Fruit fly (Drosophila melanogaster): Measurements from ENCODE around the gene eIF4EHP.
A peak's percentile ranks its signal among the peaks of the same experiment; 100 is the strongest.

The eIF4EHP gene

dm6 chr3R:24099039-24100026 is 9.4 kb downstream of the eIF4EHP start (continued):
- TF ChIP-seq kah (GFP tag; optimal IDR thresholded peaks at IDR 0.05) (no peak), onecut (GFP tag; IDR thresholded peaks at IDR 0.05) (peak; percentile 46), PHDP (tag; optimal IDR thresholded peaks at IDR 0.05) (peak; percentile 79), B-H2 (GFP tag; optimal IDR thresholded peaks at IDR 0.05) (no peak), nom (GFP tag; optimal IDR thresholded peaks at IDR 0.05) (no peak), Xrp1 (GFP tag; IDR thresholded peaks at IDR 0.05) (peak; percentile 87), CG3847 (GFP tag; IDR thresholded peaks at IDR 0.05) (peak; percentile 76), knrl (GFP tag; IDR thresholded peaks at IDR 0.05; ENCODE audit: partially characterized antibody) (no peak), jing (GFP tag; optimal IDR thresholded peaks at IDR 0.05) (peak; percentile 72), fd64A (GFP tag; optimal IDR thresholded peaks at IDR 0.05) (no peak), sqz (GFP tag; optimal IDR thresholded peaks at IDR 0.05) (no peak), Med (GFP tag) (peak; percentile 98), CG4282 (GFP tag; optimal IDR thresholded peaks at IDR 0.05) (peak; percentile 62), br (optimal IDR thresholded peaks at IDR 0.05) (no peak), CG7963 (GFP tag; IDR thresholded peaks at IDR 0.05; ENCODE audit: partially characterized antibody) (no peak), Camta (GFP tag; optimal IDR thresholded peaks at IDR 0.05) (peak; percentile 84), tio (GFP tag; optimal IDR thresholded peaks at IDR 0.05) (peak; percentile 80), dysf (GFP tag; IDR thresholded peaks at IDR 0.05) (peak; percentile 88), CG11093 (GFP tag; IDR thresholded peaks at IDR 0.05) (peak; percentile 56), CG10267 (tag; optimal IDR thresholded peaks at IDR 0.05) (peak; percentile 59), nerfin-2 (GFP tag; IDR thresholded peaks at IDR 0.05; ENCODE audit: partially characterized antibody) (no peak), CG10321 (GFP tag; IDR thresholded peaks at IDR 0.05) (peak; percentile 40; the same call in 1 of the 2 replicates), GATAe (GFP tag; conservative IDR thresholded peaks at IDR 0.05) (peak; percentile 41), toy (GFP tag; IDR thresholded peaks at IDR 0.05) (no peak), CG9797 (GFP tag; optimal IDR thresholded peaks at IDR 0.05) (no peak), CG14860 (GFP tag; IDR thresholded peaks at IDR 0.05; ENCODE audit: partially characterized antibody) (no peak), CG14667 (GFP tag; IDR thresholded peaks at IDR 0.05) (peak; percentile 49; the same call in 1 of the 2 replicates), NC2β (GFP tag; optimal IDR thresholded peaks at IDR 0.05) (peak; percentile 78), salm (tag; optimal IDR thresholded peaks at IDR 0.05) (no peak), CG3407 (GFP tag; optimal IDR thresholded peaks at IDR 0.05) (peak; percentile 16), al (GFP tag; IDR thresholded peaks at IDR 0.05) (peak; percentile 80), D19A (tag; optimal IDR thresholded peaks at IDR 0.05) (peak; percentile 82), CG6254 (GFP tag; optimal IDR thresholded peaks at IDR 0.05) (peak; percentile 68), seq (GFP tag; IDR thresholded peaks at IDR 0.05) (peak; percentile 85), CG8924 (tag; optimal IDR thresholded peaks at IDR 0.05) (peak; percentile 72), cato (GFP tag; optimal IDR thresholded peaks at IDR 0.05; ENCODE audit: borderline replicate concordance) (peak; percentile 36), CG16815 (GFP tag; optimal IDR thresholded peaks at IDR 0.05) (peak; percentile 49), psq (GFP tag; optimal IDR thresholded peaks at IDR 0.05) (peak; percentile 57), CG14014 (GFP tag; IDR thresholded peaks at IDR 0.05) (peak; percentile 83), CG4617 (GFP tag; optimal IDR thresholded peaks at IDR 0.05; ENCODE audit: borderline replicate concordance) (peak; percentile 31), CG14441 (GFP tag; IDR thresholded peaks at IDR 0.05) (peak; percentile 85), CG34224 (GFP tag; IDR thresholded peaks at IDR 0.05; ENCODE audit: partially characterized antibody) (no peak), fru (optimal IDR thresholded peaks at IDR 0.05) (no peak), CG18011 (GFP tag; optimal IDR thresholded peaks at IDR 0.05) (peak; percentile 64), CG6683 (GFP tag; optimal IDR thresholded peaks at IDR 0.05) (no peak), grau (tag; optimal IDR thresholded peaks at IDR 0.05) (peak; percentile 79), luna (GFP tag; optimal IDR thresholded peaks at IDR 0.05) (peak; percentile 44), btn (GFP tag; optimal IDR thresholded peaks at IDR 0.05) (peak; percentile 57)
